Fruit fly (Drosophila melanogaster) whole organism, embryonic: ENCODE data around the gene CG11672.

Experiments
- CG1024 ChIP-seq: fragments of 200-800 bp; sonication (Bioruptor generic); IDR thresholded peaks from 2 replicates; pipeline ENCODE4 v1.3.6; 2022; ENCODE audit warnings: missing biosample characterization, missing genetic modification characterization
- CG10654 ChIP-seq: fragments of 200-800 bp; sonication (Bioruptor generic); optimal IDR thresholded peaks from 2 replicates; lab custom pipeline; 2016; ENCODE audit warnings: missing biosample characterization, missing genetic modification characterization
- CG11247 ChIP-seq: fragments of 200-800 bp; sonication (Bioruptor generic); IDR thresholded peaks from 2 replicates; pipeline ENCODE4 v1.3.6; 2022; ENCODE audit warnings: missing biosample characterization, missing genetic modification characterization
- CG12155 ChIP-seq: fragments of 200-800 bp; sonication (Bioruptor generic); optimal IDR thresholded peaks from 3 replicates; lab custom pipeline; 2016; ENCODE audit warnings: missing biosample characterization, missing genetic modification characterization
- CG1233 ChIP-seq: fragments of 200-800 bp; sonication (Bioruptor generic); optimal IDR thresholded peaks from 4 replicates; lab custom pipeline; 2018; ENCODE audit warnings: missing biosample characterization, mild to moderate bottlenecking, missing genetic modification characterization
- CG14441 ChIP-seq: fragments of 200-800 bp; sonication (Bioruptor generic); IDR thresholded peaks from 2 replicates; pipeline ENCODE4 v1.3.6; 2022; ENCODE audit warnings: missing biosample characterization, missing genetic modification characterization
- CG14667 ChIP-seq: fragments of 200-800 bp; sonication (Bioruptor generic); IDR thresholded peaks from 2 replicates; pipeline ENCODE4 v1.3.6; 2022; ENCODE audit warnings: missing biosample characterization, missing genetic modification characterization
- CG1529 ChIP-seq: fragments of 200-800 bp; sonication (Bioruptor generic); optimal IDR thresholded peaks from 3 replicates; lab custom pipeline; 2018; ENCODE audit warnings: missing biosample characterization, missing genetic modification characterization
- CG1647 ChIP-seq: fragments of 200-800 bp; sonication (Bioruptor generic); optimal IDR thresholded peaks from 3 replicates; lab custom pipeline; 2016; ENCODE audit warnings: missing biosample characterization, missing genetic modification characterization
- CG17612 ChIP-seq: fragments of 200-800 bp; sonication (Bioruptor generic); IDR thresholded peaks from 2 replicates; pipeline ENCODE4 v1.3.6; 2022; ENCODE audit warnings: missing biosample characterization, missing genetic modification characterization
- CG17829 ChIP-seq: fragments of 200-800 bp; optimal IDR thresholded peaks from 2 replicates; lab custom pipeline; 2019; ENCODE audit warnings: missing biosample characterization, mild to moderate bottlenecking, missing genetic modification characterization, moderate library complexity
- CG17912 ChIP-seq: fragments of 200-800 bp; sonication (Bioruptor generic); optimal IDR thresholded peaks from 2 replicates; lab custom pipeline; 2018; ENCODE audit warnings: missing biosample characterization, mild to moderate bottlenecking, missing genetic modification characterization
- CG18764 ChIP-seq: fragments of 200-800 bp; sonication (Bioruptor generic); optimal IDR thresholded peaks from 3 replicates; lab custom pipeline; 2016; ENCODE audit warnings: missing biosample characterization, missing genetic modification characterization
- CG2199 ChIP-seq: fragments of 200-800 bp; sonication (Bioruptor generic); IDR thresholded peaks from 3 replicates; pipeline ENCODE4 v1.3.6; 2022; ENCODE audit warnings: missing biosample characterization, missing genetic modification characterization
- CG31365 ChIP-seq: fragments of 200-800 bp; sonication (Bioruptor generic); optimal IDR thresholded peaks from 2 replicates; lab custom pipeline; 2018; ENCODE audit warnings: missing biosample characterization, mild to moderate bottlenecking, missing genetic modification characterization
- CG31388 ChIP-seq: fragments of 200-800 bp; sonication (Bioruptor generic); optimal IDR thresholded peaks from 2 replicates; lab custom pipeline; 2016; ENCODE audit warnings: missing biosample characterization, missing genetic modification characterization
- CG31441 ChIP-seq: fragments of 200-800 bp; sonication (Bioruptor generic); IDR thresholded peaks from 2 replicates; pipeline ENCODE4 v1.3.6; 2022; ENCODE audit warnings: missing biosample characterization, missing genetic modification characterization
- CG3847 ChIP-seq: fragments of 200-800 bp; sonication (Bioruptor generic); IDR thresholded peaks from 2 replicates; pipeline ENCODE4 v1.3.6; 2022; ENCODE audit warnings: missing biosample characterization, missing genetic modification characterization
- CG42726 ChIP-seq: fragments of 200-800 bp; sonication (Bioruptor generic); IDR thresholded peaks from 2 replicates; pipeline ENCODE4 v1.3.6; 2022; ENCODE audit warnings: missing biosample characterization, missing genetic modification characterization; ENCODE audit not compliant: partially characterized antibody
- CG4730 ChIP-seq: fragments of 200-800 bp; sonication (Bioruptor generic); IDR thresholded peaks from 2 replicates; pipeline ENCODE4 v1.3.6; 2022; ENCODE audit warnings: missing biosample characterization, missing genetic modification characterization
- CG6254 ChIP-seq: fragments of 200-800 bp; sonication (Bioruptor generic); optimal IDR thresholded peaks from 3 replicates; lab custom pipeline; 2017; ENCODE audit warnings: mild to moderate bottlenecking, missing biosample characterization, missing genetic modification reagents, missing genetic modification characterization
- CG8290 ChIP-seq, 3 experiments: fragments of 200-800 bp; sonication (Bioruptor generic); optimal IDR thresholded peaks; 2 replicates each; lab custom pipeline; 2016 to 2019; ENCODE audit warnings: missing biosample characterization in 3 of 3, missing genetic modification characterization in 3 of 3, mild to moderate bottlenecking in 2 of 3, moderate library complexity in 1 of 3
- Camta ChIP-seq: fragments of 200-800 bp; sonication (Bioruptor generic); optimal IDR thresholded peaks from 2 replicates; lab custom pipeline; 2016; ENCODE audit warnings: missing biosample characterization, missing genetic modification characterization
- Dfd ChIP-seq, 2 experiments: fragments of >200 bp; optimal IDR thresholded peaks; 2 replicates each; lab custom pipeline; 2017; ENCODE audit warnings: missing biosample characterization in 2 of 2, missing genetic modification characterization in 2 of 2
- Ets97D ChIP-seq: fragments of 200-800 bp; sonication (Bioruptor generic); optimal IDR thresholded peaks from 3 replicates; lab custom pipeline; 2016; ENCODE audit warnings: missing biosample characterization, missing genetic modification characterization
- HLH3B ChIP-seq: fragments of 200-800 bp; sonication (Bioruptor generic); IDR thresholded peaks from 2 replicates; pipeline ENCODE4 v1.3.6; 2022; ENCODE audit warnings: missing biosample characterization, missing genetic modification characterization
- Hr78 ChIP-seq, 2 experiments: fragments of 200-800 bp in 1 of 2; fragments of >200 bp in 1 of 2; sonication (Bioruptor generic) in 1 of 2; optimal IDR thresholded peaks; 2 replicates each; lab custom pipeline; 2017 to 2019; ENCODE audit warnings: missing biosample characterization in 2 of 2, missing genetic modification characterization in 2 of 2, mild to moderate bottlenecking in 1 of 2, moderate library complexity in 1 of 2
- Med ChIP-seq: fragments of 200-800 bp; sonication (Bioruptor generic); peaks from one replicate; lab custom pipeline; 2016; ENCODE audit warnings: missing biosample characterization, missing genetic modification characterization, mild to moderate bottlenecking, inconsistent platforms, moderate library complexity
- Myb ChIP-seq: fragments of 200-800 bp; sonication (Bioruptor generic); optimal IDR thresholded peaks from 2 replicates; lab custom pipeline; 2016; ENCODE audit warnings: missing biosample characterization, missing genetic modification characterization
- Nf-YC ChIP-seq: fragments of 200-800 bp; optimal IDR thresholded peaks from 3 replicates; lab custom pipeline; 2019; ENCODE audit warnings: missing biosample characterization, mild to moderate bottlenecking, missing genetic modification characterization, moderate library complexity
- Xbp1 ChIP-seq: fragments of 200-800 bp; sonication (Bioruptor generic); optimal IDR thresholded peaks from 3 replicates; lab custom pipeline; 2016; ENCODE audit warnings: missing biosample characterization, mild to moderate bottlenecking, missing genetic modification characterization
- YL-1 ChIP-seq: fragments of 200-800 bp; sonication (Bioruptor generic); optimal IDR thresholded peaks from 3 replicates; lab custom pipeline; 2017; ENCODE audit warnings: missing biosample characterization, mild to moderate bottlenecking, missing genetic modification characterization
- ab ChIP-seq: fragments of 200-800 bp; sonication (Bioruptor generic); optimal IDR thresholded peaks from 2 replicates; lab custom pipeline; 2016; ENCODE audit warnings: missing biosample characterization, missing genetic modification characterization
- al ChIP-seq: fragments of 200-800 bp; sonication (Bioruptor generic); IDR thresholded peaks from 2 replicates; pipeline ENCODE4 v1.3.6; 2022; ENCODE audit warnings: missing biosample characterization, missing genetic modification characterization
- ara ChIP-seq: fragments of 200-800 bp; sonication (Bioruptor generic); IDR thresholded peaks from 2 replicates; pipeline ENCODE4 v1.3.6; 2022; ENCODE audit warnings: missing biosample characterization, missing genetic modification characterization
- ash1 ChIP-seq: fragments of 200-800 bp; sonication (Bioruptor generic); optimal IDR thresholded peaks from 2 replicates; lab custom pipeline; 2018; ENCODE audit warnings: missing biosample characterization, mild to moderate bottlenecking, missing genetic modification characterization
- danr ChIP-seq: fragments of 200-800 bp; sonication (Bioruptor generic); IDR thresholded peaks from 2 replicates; pipeline ENCODE4 v1.3.6; 2022; ENCODE audit warnings: missing biosample characterization, missing genetic modification characterization
- fd102C ChIP-seq: fragments of 200-800 bp; sonication (Bioruptor generic); optimal IDR thresholded peaks from 2 replicates; lab custom pipeline; 2018; ENCODE audit warnings: missing biosample characterization, mild to moderate bottlenecking, missing genetic modification characterization, moderate library complexity
- grau ChIP-seq: fragments of 200-800 bp; optimal IDR thresholded peaks from 3 replicates; lab custom pipeline; 2019; ENCODE audit warnings: missing biosample characterization, mild to moderate bottlenecking, missing genetic modification characterization, moderate library complexity
- jing ChIP-seq: fragments of 200-800 bp; sonication (Bioruptor generic); optimal IDR thresholded peaks from 2 replicates; lab custom pipeline; 2018; ENCODE audit warnings: missing biosample characterization, mild to moderate bottlenecking, missing genetic modification characterization
- jumu ChIP-seq: fragments of 200-800 bp; sonication (Bioruptor generic); optimal IDR thresholded peaks from 3 replicates; lab custom pipeline; 2016; ENCODE audit warnings: missing biosample characterization, missing genetic modification characterization
- kah ChIP-seq: fragments of 200-800 bp; sonication (Bioruptor generic); optimal IDR thresholded peaks from 2 replicates; lab custom pipeline; 2018; ENCODE audit warnings: missing biosample characterization, mild to moderate bottlenecking, missing genetic modification characterization
- org-1 ChIP-seq: fragments of 200-800 bp; sonication (Bioruptor generic); optimal IDR thresholded peaks from 2 replicates; lab custom pipeline; 2017; ENCODE audit warnings: missing biosample characterization, missing genetic modification characterization
- peb ChIP-seq: fragments of 200-800 bp; sonication (Bioruptor generic); IDR thresholded peaks from 2 replicates; pipeline ENCODE4 v1.3.6; 2022; ENCODE audit warnings: missing biosample characterization, missing genetic modification characterization
- prd ChIP-seq, 3 experiments: fragments of >200 bp in 2 of 3; fragments of 200-800 bp in 1 of 3; sonication (Bioruptor generic) in 1 of 3; optimal IDR thresholded peaks in 2 of 3; IDR thresholded peaks in 1 of 3; 2 replicates in 2 of 3; 3 replicates in 1 of 3; pipeline versions ENCODE4 v1.3.6 to Lab custom; 2017 to 2022; ENCODE audit warnings: missing biosample characterization in 1 of 3, missing genetic modification characterization in 1 of 3
- shn ChIP-seq: fragments of 200-800 bp; sonication (Bioruptor generic); optimal IDR thresholded peaks from 3 replicates; lab custom pipeline; 2016; ENCODE audit warnings: missing biosample characterization, missing genetic modification characterization
- slbo ChIP-seq: fragments of 200-800 bp; sonication (Bioruptor generic); IDR thresholded peaks from 2 replicates; pipeline ENCODE4 v1.3.6; 2022; ENCODE audit warnings: missing biosample characterization, missing genetic modification characterization
- sug ChIP-seq: fragments of 200-800 bp; optimal IDR thresholded peaks from 2 replicates; lab custom pipeline; 2019; ENCODE audit warnings: missing biosample characterization, mild to moderate bottlenecking, missing genetic modification characterization, moderate library complexity
- tio ChIP-seq: fragments of 200-800 bp; sonication (Bioruptor generic); optimal IDR thresholded peaks from 2 replicates; lab custom pipeline; 2017; ENCODE audit warnings: missing biosample characterization, missing genetic modification characterization, inconsistent platforms
- wdn ChIP-seq: fragments of 200-800 bp; sonication (Bioruptor generic); IDR thresholded peaks from 2 replicates; pipeline ENCODE4 v1.3.6; 2022; ENCODE audit warnings: missing biosample characterization, missing genetic modification characterization

CG11672 gene

dm6 chr3R:8317215-8317614 is 26.8 kb upstream of the CG11672 start, which contains the start of gene Ctr1B (continued):
- no peak for TF ChIP-seq org-1
- no peak for TF ChIP-seq Camta
- no peak for TF ChIP-seq CG14441
- peak in 1 of 2 experiments; percentile 72 for TF ChIP-seq Hr78 (GFP tag; optimal IDR thresholded peaks at IDR 0.05; lab: Kevin White, UChicago)
- no peak for TF ChIP-seq CG10654 (GFP tag; lab: Kevin White, UChicago)
- TF ChIP-seq ara (GFP tag; lab: Robert Waterston, UW): no peak
- TF ChIP-seq prd (optimal IDR thresholded peaks at IDR 0.05; lab: Kevin White, UChicago): no peak
- TF ChIP-seq prd (GFP tag; IDR thresholded peaks at IDR 0.05; lab: Robert Waterston, UW): no peak
- no peak for TF ChIP-seq Xbp1
- no peak for TF ChIP-seq CG1647 (GFP tag; lab: Kevin White, UChicago)
- TF ChIP-seq ab (GFP tag; lab: Kevin White, UChicago): no peak
- no peak for TF ChIP-seq fd102C (GFP tag; lab: Kevin White, UChicago)
- no peak for TF ChIP-seq danr (GFP tag; lab: Robert Waterston, UW)
- TF ChIP-seq CG18764 (GFP tag; lab: Kevin White, UChicago): no peak
- no peak for TF ChIP-seq CG8290 (GFP tag; optimal IDR thresholded peaks at IDR 0.05; lab: Kevin White, UChicago)
- no peak for TF ChIP-seq CG8290 (tag; optimal IDR thresholded peaks at IDR 0.05; lab: Kevin White, UChicago)
- no peak for TF ChIP-seq CG17612 (GFP tag; lab: Robert Waterston, UW)
- no peak for TF ChIP-seq al
- no peak for TF ChIP-seq CG4730 (GFP tag; lab: Robert Waterston, UW)
- 0 out of 3 replicates have a peak, but pooled peaks have one; percentile 28 for TF ChIP-seq CG2199 (GFP tag; lab: Robert Waterston, UW)
- TF ChIP-seq YL-1 (GFP tag; lab: Kevin White, UChicago): no peak
- no peak for TF ChIP-seq grau (tag; lab: Kevin White, UChicago)
- no peak for TF ChIP-seq shn (GFP tag; lab: Kevin White, UChicago)
- no peak for TF ChIP-seq CG3847 (GFP tag; lab: Robert Waterston, UW)
- TF ChIP-seq CG1529 (GFP tag; lab: Kevin White, UChicago): no peak
- TF ChIP-seq CG11247 (GFP tag; lab: Robert Waterston, UW): no peak
- no peak for TF ChIP-seq CG17829
- no peak for TF ChIP-seq Dfd (GFP tag; optimal IDR thresholded peaks at IDR 0.05; lab: Kevin White, UChicago)
- TF ChIP-seq sug: peak; percentile 81
- TF ChIP-seq wdn (GFP tag; lab: Robert Waterston, UW): no peak
- no peak for TF ChIP-seq CG1024 (GFP tag; lab: Robert Waterston, UW)
- no peak for TF ChIP-seq HLH3B (GFP tag; lab: Robert Waterston, UW)
- no peak for TF ChIP-seq peb
- no peak for TF ChIP-seq CG6254 (GFP tag; lab: Kevin White, UChicago)
- TF ChIP-seq jing (GFP tag; lab: Kevin White, UChicago): no peak

dm6 chr3R:8316344-8317105 is 26.1 kb upstream of the CG11672 start, which contains the start of gene Coq2:
Coq2 (minus strand) TSS chr3R:8316543.
- TF ChIP-seq tio (no peak), jumu (GFP tag; lab: Kevin White, UChicago) (no peak), slbo (GFP tag; lab: Robert Waterston, UW) (peak; percentile 25; the same call in 1 of the 2 replicates), CG31441 (GFP tag; lab: Robert Waterston, UW) (no peak), CG1233 (GFP tag; lab: Kevin White, UChicago) (no peak), CG42726 (GFP tag; lab: Robert Waterston, UW) (no peak), Myb (peak; percentile 88), jing (GFP tag; lab: Kevin White, UChicago) (no peak), shn (GFP tag; lab: Kevin White, UChicago) (no peak), ash1 (GFP tag; lab: Kevin White, UChicago) (no peak), CG31365 (peak; percentile 30), CG31388 (GFP tag; lab: Kevin White, UChicago) (no peak), CG12155 (no peak), kah (no peak), Ets97D (peak; percentile 42), CG14667 (GFP tag; lab: Robert Waterston, UW) (no peak), Nf-YC (peak; percentile 59), CG17912 (GFP tag; lab: Kevin White, UChicago) (no peak), Med (GFP tag; lab: Kevin White, UChicago) (peak; percentile 79)
